Fruit fly (Drosophila melanogaster) whole organism, embryonic: ENCODE data around the gene CG32271.

Experiments used
- Antp ChIP-seq: fragments of 200-800 bp; sonication (Bioruptor generic); optimal IDR thresholded peaks from 3 replicates; lab custom pipeline; 2016; ENCODE audit warnings: missing biosample characterization, missing genetic modification characterization
- B-H1 ChIP-seq: fragments of 200-800 bp; sonication (Bioruptor generic); IDR thresholded peaks from 3 replicates; pipeline ENCODE4 v1.3.6; 2022; ENCODE audit warnings: missing biosample characterization, missing genetic modification characterization
- CG1024 ChIP-seq: fragments of 200-800 bp; sonication (Bioruptor generic); IDR thresholded peaks from 2 replicates; pipeline ENCODE4 v1.3.6; 2022; ENCODE audit warnings: missing biosample characterization, missing genetic modification characterization
- CG10462 ChIP-seq: fragments of 200-800 bp; sonication (Bioruptor generic); optimal IDR thresholded peaks from 2 replicates; lab custom pipeline; 2016; ENCODE audit warnings: missing biosample characterization, missing genetic modification characterization
- CG10565 ChIP-seq: fragments of 200-800 bp; sonication (Bioruptor generic); optimal IDR thresholded peaks from 3 replicates; lab custom pipeline; 2016; ENCODE audit warnings: missing biosample characterization, mild to moderate bottlenecking, missing genetic modification characterization
- CG10979 ChIP-seq: fragments of 200-800 bp; sonication (Bioruptor generic); optimal IDR thresholded peaks from 2 replicates; lab custom pipeline; 2018; ENCODE audit warnings: missing biosample characterization, mild to moderate bottlenecking, missing genetic modification characterization, moderate library complexity
- CG11093 ChIP-seq: fragments of 200-800 bp; sonication (Bioruptor generic); IDR thresholded peaks from 3 replicates; pipeline ENCODE4 v1.3.6; 2022; ENCODE audit warnings: missing biosample characterization, missing genetic modification characterization
- CG12071 ChIP-seq: fragments of 200-800 bp; sonication (Bioruptor generic); optimal IDR thresholded peaks from 3 replicates; lab custom pipeline; 2018; ENCODE audit warnings: missing biosample characterization, mild to moderate bottlenecking, missing genetic modification characterization
- CG12219 ChIP-seq: fragments of 200-800 bp; sonication (Bioruptor generic); optimal IDR thresholded peaks from 3 replicates; lab custom pipeline; 2018; ENCODE audit warnings: missing biosample characterization, mild to moderate bottlenecking, missing genetic modification characterization
- CG12236 ChIP-seq: fragments of 200-800 bp; sonication (Bioruptor generic); optimal IDR thresholded peaks from 2 replicates; lab custom pipeline; 2016; ENCODE audit warnings: missing biosample characterization, missing genetic modification characterization
- CG13287 ChIP-seq: fragments of 200-800 bp; sonication (Bioruptor generic); IDR thresholded peaks from 2 replicates; pipeline ENCODE4 v1.3.6; 2022; ENCODE audit warnings: missing biosample characterization, missing genetic modification characterization; ENCODE audit not compliant: partially characterized antibody
- CG1529 ChIP-seq: fragments of 200-800 bp; sonication (Bioruptor generic); optimal IDR thresholded peaks from 3 replicates; lab custom pipeline; 2018; ENCODE audit warnings: missing biosample characterization, missing genetic modification characterization
- CG15479 ChIP-seq: fragments of 200-800 bp; sonication (Bioruptor generic); optimal IDR thresholded peaks from 3 replicates; lab custom pipeline; 2019; ENCODE audit warnings: missing biosample characterization, mild to moderate bottlenecking, missing genetic modification characterization, moderate library complexity
- CG15514 ChIP-seq: fragments of 200-800 bp; sonication (Bioruptor generic); optimal IDR thresholded peaks from 3 replicates; lab custom pipeline; 2017; ENCODE audit warnings: missing biosample characterization, missing genetic modification characterization, mild to moderate bottlenecking, moderate library complexity, missing genetic modification reagents
- CG1602 ChIP-seq: fragments of 200-800 bp; sonication (Bioruptor generic); optimal IDR thresholded peaks from 3 replicates; lab custom pipeline; 2016; ENCODE audit warnings: missing biosample characterization, missing genetic modification characterization
- CG1647 ChIP-seq: fragments of 200-800 bp; sonication (Bioruptor generic); optimal IDR thresholded peaks from 3 replicates; lab custom pipeline; 2016; ENCODE audit warnings: missing biosample characterization, missing genetic modification characterization
- CG17186 ChIP-seq: fragments of 200-800 bp; sonication (Bioruptor generic); optimal IDR thresholded peaks from 3 replicates; lab custom pipeline; 2017; ENCODE audit warnings: missing biosample characterization, missing genetic modification reagents, missing genetic modification characterization
- CG2129 ChIP-seq: fragments of 200-800 bp; sonication (Bioruptor generic); IDR thresholded peaks from 2 replicates; pipeline ENCODE4 v1.3.6; 2022; ENCODE audit warnings: missing biosample characterization, missing genetic modification characterization; ENCODE audit not compliant: partially characterized antibody
- CG30403 ChIP-seq: fragments of 200-800 bp; sonication (Bioruptor generic); optimal IDR thresholded peaks from 3 replicates; lab custom pipeline; 2016; ENCODE audit warnings: missing biosample characterization, missing genetic modification characterization
- CG3726 ChIP-seq: fragments of 200-800 bp; sonication (Bioruptor generic); IDR thresholded peaks from 3 replicates; pipeline ENCODE4, ENCODE4 v1.3.6; 2022; ENCODE audit warnings: missing biosample characterization, missing genetic modification characterization
- CG42726 ChIP-seq: fragments of 200-800 bp; sonication (Bioruptor generic); IDR thresholded peaks from 2 replicates; pipeline ENCODE4 v1.3.6; 2022; ENCODE audit warnings: missing biosample characterization, missing genetic modification characterization; ENCODE audit not compliant: partially characterized antibody
- CG4854 ChIP-seq: fragments of 200-800 bp; sonication (Bioruptor generic); optimal IDR thresholded peaks from 2 replicates; lab custom pipeline; 2016; ENCODE audit warnings: missing biosample characterization, missing genetic modification characterization, inconsistent platforms
- CG6175 ChIP-seq: fragments of 200-800 bp; sonication (Bioruptor generic); IDR thresholded peaks from 3 replicates; pipeline ENCODE4 v1.3.6; 2022; ENCODE audit warnings: missing biosample characterization, missing genetic modification characterization
- CG7745 ChIP-seq: fragments of 200-800 bp; sonication (Bioruptor generic); optimal IDR thresholded peaks from 2 replicates; lab custom pipeline; 2018; ENCODE audit warnings: missing biosample characterization, mild to moderate bottlenecking, missing genetic modification characterization, moderate library complexity
- CG7928 ChIP-seq: fragments of 200-800 bp; sonication (Bioruptor generic); optimal IDR thresholded peaks from 2 replicates; lab custom pipeline; 2017; ENCODE audit warnings: missing biosample characterization, mild to moderate bottlenecking, missing genetic modification characterization
- CG8359 ChIP-seq: fragments of 200-800 bp; sonication (Bioruptor generic); optimal IDR thresholded peaks from 2 replicates; lab custom pipeline; 2017; ENCODE audit warnings: missing biosample characterization, mild to moderate bottlenecking, missing genetic modification characterization, borderline replicate concordance
- Dip3 ChIP-seq: fragments of 200-800 bp; sonication (Bioruptor generic); optimal IDR thresholded peaks from 3 replicates; lab custom pipeline; 2016; ENCODE audit warnings: missing biosample characterization, missing genetic modification characterization
- Dp ChIP-seq: fragments of 200-800 bp; sonication (Bioruptor generic); optimal IDR thresholded peaks from 2 replicates; lab custom pipeline; 2018; ENCODE audit warnings: missing biosample characterization, mild to moderate bottlenecking, missing genetic modification characterization, moderate library complexity
- Ets65A ChIP-seq: fragments of 200-800 bp; sonication (Bioruptor generic); peaks from one replicate; lab custom pipeline; 2016; ENCODE audit warnings: missing biosample characterization, missing genetic modification characterization
- Hr39 ChIP-seq: fragments of >200 bp; optimal IDR thresholded peaks from 2 replicates; lab custom pipeline; 2017
- Hsf ChIP-seq: fragments of 200-800 bp; sonication (Bioruptor generic); optimal IDR thresholded peaks from 3 replicates; lab custom pipeline; 2016; ENCODE audit warnings: missing biosample characterization, missing genetic modification characterization
- MESR4 ChIP-seq: fragments of 200-800 bp; sonication (Bioruptor generic); optimal IDR thresholded peaks from 2 replicates; lab custom pipeline; 2018; ENCODE audit warnings: missing biosample characterization, mild to moderate bottlenecking, missing genetic modification characterization, moderate library complexity
- NFAT ChIP-seq: fragments of 200-800 bp; sonication (Bioruptor generic); IDR thresholded peaks from 2 replicates; pipeline ENCODE4 v1.3.6; 2022; ENCODE audit warnings: missing biosample characterization, missing genetic modification characterization
- Oli ChIP-seq: fragments of 200-800 bp; sonication (Bioruptor generic); optimal IDR thresholded peaks from 2 replicates; lab custom pipeline; 2018; ENCODE audit warnings: missing biosample characterization, mild to moderate bottlenecking, missing genetic modification characterization, moderate library complexity
- Optix ChIP-seq: fragments of 200-800 bp; sonication (Bioruptor generic); IDR thresholded peaks from 3 replicates; pipeline ENCODE4 v1.3.6; 2022; ENCODE audit warnings: missing biosample characterization, missing genetic modification characterization
- disco-r ChIP-seq: fragments of 200-800 bp; sonication (Bioruptor generic); optimal IDR thresholded peaks from 2 replicates; lab custom pipeline; 2016; ENCODE audit warnings: missing biosample characterization, missing genetic modification characterization
- dmrt11E ChIP-seq: fragments of 200-800 bp; sonication (Bioruptor generic); optimal IDR thresholded peaks from 3 replicates; lab custom pipeline; 2018; ENCODE audit warnings: missing biosample characterization, mild to moderate bottlenecking, missing genetic modification characterization, moderate library complexity
- fd102C ChIP-seq: fragments of 200-800 bp; sonication (Bioruptor generic); optimal IDR thresholded peaks from 2 replicates; lab custom pipeline; 2018; ENCODE audit warnings: missing biosample characterization, mild to moderate bottlenecking, missing genetic modification characterization, moderate library complexity
- fd64A ChIP-seq: fragments of 200-800 bp; sonication (Bioruptor generic); optimal IDR thresholded peaks from 3 replicates; lab custom pipeline; 2018; ENCODE audit warnings: missing biosample characterization, mild to moderate bottlenecking, missing genetic modification characterization
- mirr ChIP-seq: fragments of 200-800 bp; sonication (Bioruptor generic); optimal IDR thresholded peaks from 3 replicates; lab custom pipeline; 2018; ENCODE audit warnings: missing biosample characterization, mild to moderate bottlenecking, missing genetic modification characterization
- nom ChIP-seq: fragments of 200-800 bp; sonication (Bioruptor generic); optimal IDR thresholded peaks from 2 replicates; lab custom pipeline; 2017; ENCODE audit warnings: missing biosample characterization, missing genetic modification characterization, mild to moderate bottlenecking, moderate library complexity, missing genetic modification reagents
- oc ChIP-seq: fragments of 200-800 bp; sonication (Bioruptor generic); optimal IDR thresholded peaks from 2 replicates; lab custom pipeline; 2018; ENCODE audit warnings: missing biosample characterization, mild to moderate bottlenecking, missing genetic modification characterization, moderate library complexity
- peb ChIP-seq: fragments of 200-800 bp; sonication (Bioruptor generic); IDR thresholded peaks from 2 replicates; pipeline ENCODE4 v1.3.6; 2022; ENCODE audit warnings: missing biosample characterization, missing genetic modification characterization
- ranshi ChIP-seq: fragments of 200-800 bp; sonication (Bioruptor generic); IDR thresholded peaks from 2 replicates; pipeline ENCODE4 v1.3.6; 2022; ENCODE audit warnings: missing biosample characterization, missing genetic modification characterization
- schlank ChIP-seq: fragments of 200-800 bp; sonication (Bioruptor generic); optimal IDR thresholded peaks from 2 replicates; lab custom pipeline; 2018; ENCODE audit warnings: missing biosample characterization, mild to moderate bottlenecking, missing genetic modification characterization
- sens ChIP-seq: fragments of 200-800 bp; sonication (Bioruptor generic); peaks from one replicate; lab custom pipeline; 2016; ENCODE audit warnings: missing biosample characterization, missing genetic modification characterization
- ssp ChIP-seq: fragments of 200-800 bp; sonication (Bioruptor generic); IDR thresholded peaks from 2 replicates; pipeline ENCODE4 v1.3.6; 2022; ENCODE audit warnings: missing biosample characterization, missing genetic modification characterization
- trh ChIP-seq: fragments of 200-800 bp; sonication (Bioruptor generic); optimal IDR thresholded peaks from 2 replicates; lab custom pipeline; 2016; ENCODE audit warnings: missing biosample characterization, missing genetic modification characterization
- unc-4 ChIP-seq: fragments of 200-800 bp; sonication (Bioruptor generic); IDR thresholded peaks from 2 replicates; pipeline ENCODE4 v1.3.6; 2022; ENCODE audit warnings: missing biosample characterization, missing genetic modification characterization; ENCODE audit not compliant: partially characterized antibody
- unpg ChIP-seq: fragments of 200-800 bp; sonication (Bioruptor generic); optimal IDR thresholded peaks from 3 replicates; lab custom pipeline; 2018; ENCODE audit warnings: missing biosample characterization, mild to moderate bottlenecking, missing genetic modification characterization, moderate library complexity

Gene CG32271

dm6 chr3L:3178530-3179096 lies 24.3 kb downstream of the CG32271 start, which contains the start of the genes MnM and Girdin (continued):
- TF ChIP-seq CG1647 (GFP tag; lab: Kevin White, UChicago) = peak; percentile 23
- no peak for TF ChIP-seq oc
- TF ChIP-seq CG4854 (GFP tag; lab: Kevin White, UChicago) = no peak
- peak; percentile 17 for TF ChIP-seq trh (GFP tag; lab: Kevin White, UChicago)
- TF ChIP-seq sens (GFP tag; lab: Kevin White, UChicago) = peak; percentile 71
- peak; percentile 87 for TF ChIP-seq CG30403 (GFP tag; lab: Kevin White, UChicago)
- TF ChIP-seq fd102C = no peak
- TF ChIP-seq Antp = peak; percentile 82
- TF ChIP-seq Optix (GFP tag; lab: Robert Waterston, UW) = no peak
- peak; percentile 62; the same call in 1 of the 2 replicates for TF ChIP-seq NFAT (GFP tag; lab: Robert Waterston, UW)
- peak; percentile 87 for TF ChIP-seq unc-4 (GFP tag; lab: Robert Waterston, UW)
- TF ChIP-seq Oli (tag; lab: Kevin White, UChicago) = peak; percentile 27
- TF ChIP-seq CG17186 (GFP tag; lab: Kevin White, UChicago) = peak; percentile 53
- peak; percentile 38 for TF ChIP-seq dmrt11E (tag; lab: Kevin White, UChicago)
- TF ChIP-seq CG7745 (tag; lab: Kevin White, UChicago) = no peak
- TF ChIP-seq CG12219 (GFP tag; lab: Kevin White, UChicago) = no peak
- TF ChIP-seq CG10979 = peak; percentile 36
- TF ChIP-seq CG15514 (GFP tag; lab: Kevin White, UChicago) = peak; percentile 88
- TF ChIP-seq CG15479 (GFP tag; lab: Kevin White, UChicago) = no peak
- peak; percentile 98 for TF ChIP-seq Ets65A (GFP tag; lab: Kevin White, UChicago)
- peak; percentile 41 for TF ChIP-seq CG2129 (GFP tag; lab: Robert Waterston, UW)
- TF ChIP-seq unpg (GFP tag; lab: Kevin White, UChicago) = no peak
- TF ChIP-seq CG10462 (GFP tag; lab: Kevin White, UChicago) = peak; percentile 55
- TF ChIP-seq Hr39 = no peak
- 0 out of 2 replicates have a peak, but pooled peaks have one; percentile 30 for TF ChIP-seq peb (GFP tag; lab: Robert Waterston, UW)
- no peak for TF ChIP-seq B-H1 (GFP tag; lab: Robert Waterston, UW)
- peak; percentile 66 for TF ChIP-seq ssp
- TF ChIP-seq MESR4 (GFP tag; lab: Kevin White, UChicago) = peak; percentile 63
- TF ChIP-seq CG1529 (GFP tag; lab: Kevin White, UChicago) = no peak
- peak; percentile 32 for TF ChIP-seq CG1602
- TF ChIP-seq CG6175 (GFP tag; lab: Robert Waterston, UW) = peak; percentile 67; the same call in 2 of the 3 replicates
- no peak for TF ChIP-seq CG11093 (GFP tag; lab: Robert Waterston, UW)
- TF ChIP-seq CG7928 (GFP tag; lab: Kevin White, UChicago) = peak; percentile 25
- TF ChIP-seq CG10565 = no peak
- TF ChIP-seq CG12071 (GFP tag; lab: Kevin White, UChicago) = no peak
- peak; percentile 44 for TF ChIP-seq disco-r
- no peak for TF ChIP-seq fd64A (GFP tag; lab: Kevin White, UChicago)
- TF ChIP-seq CG3726 = no peak
- no peak for TF ChIP-seq mirr (GFP tag; lab: Kevin White, UChicago)
- TF ChIP-seq CG13287 = peak; percentile 89
- TF ChIP-seq Dip3 (GFP tag; lab: Kevin White, UChicago) = peak; percentile 73
- TF ChIP-seq Dp (GFP tag; lab: Kevin White, UChicago) = peak; percentile 84
- TF ChIP-seq Hsf (GFP tag; lab: Kevin White, UChicago) = peak; percentile 77
- no peak for TF ChIP-seq nom (GFP tag; lab: Kevin White, UChicago)
- 0 out of 2 replicates have a peak, but pooled peaks have one; percentile 49 for TF ChIP-seq CG42726 (GFP tag; lab: Robert Waterston, UW)
- peak; percentile 54; the same call in 1 of the 2 replicates for TF ChIP-seq ranshi
- no peak for TF ChIP-seq CG8359
- TF ChIP-seq CG1024 (GFP tag; lab: Robert Waterston, UW) = no peak
- no peak for TF ChIP-seq schlank (tag; lab: Kevin White, UChicago)
- peak; percentile 1 for TF ChIP-seq CG12236
